Worm (Caenorhabditis elegans): ENCODE results near the gene C54E4.1.

The C54E4.1 gene

ce11 chrIV:2137478-2137877, 37.9 kb upstream of the C54E4.1 start:
- no peak for TF ChIP-seq nhr-25 (tag; optimal IDR thresholded peaks at IDR 0.05)
- TF ChIP-seq lsy-2 (tag; optimal IDR thresholded peaks at IDR 0.05) = no peak
- TF ChIP-seq Y55F3AM.14 (GFP tag; optimal IDR thresholded peaks at IDR 0.05) = no peak
- no peak for TF ChIP-seq dmd-4 (tag; optimal IDR thresholded peaks at IDR 0.05)
- TF ChIP-seq fos-1 (tag; optimal IDR thresholded peaks at IDR 0.05) = no peak
- no peak for TF ChIP-seq ama-1 (optimal IDR thresholded peaks at IDR 0.05)
- TF ChIP-seq sma-3 (GFP tag; optimal IDR thresholded peaks at IDR 0.05) = no peak
- no peak for TF ChIP-seq sma-9 (GFP tag; optimal IDR thresholded peaks at IDR 0.05)
- no peak for TF ChIP-seq sma-9 (tag; optimal IDR thresholded peaks at IDR 0.05)
- no peak for TF ChIP-seq nhr-23 (tag; optimal IDR thresholded peaks at IDR 0.05)
- no peak for TF ChIP-seq C34F6.9 (tag; optimal IDR thresholded peaks at IDR 0.05)
- no peak for TF ChIP-seq skn-1 (tag; optimal IDR thresholded peaks at IDR 0.05)
- TF ChIP-seq nhr-237 (tag; optimal IDR thresholded peaks at IDR 0.05) = no peak
- TF ChIP-seq lin-11 (tag; optimal IDR thresholded peaks at IDR 0.05) = no peak

DNA sequence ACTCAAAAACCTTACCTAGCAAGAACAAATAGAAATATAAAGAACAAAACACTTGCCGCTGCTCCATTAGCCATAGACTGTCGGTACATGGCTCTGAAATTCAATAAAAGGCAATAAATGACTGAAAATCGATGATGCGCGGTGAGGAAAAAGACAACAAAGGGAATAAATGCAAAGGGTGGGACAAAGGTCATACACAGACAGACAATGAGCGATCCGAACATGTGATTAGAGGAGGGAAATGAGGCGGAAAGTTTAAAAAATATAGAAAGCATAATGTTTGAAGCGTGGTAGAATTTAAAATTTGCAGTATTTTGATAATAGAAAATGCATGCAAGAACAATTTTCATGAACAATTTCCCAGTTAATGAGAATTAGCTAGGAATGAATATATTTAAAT, 34.8 kb upstream of the C54E4.1 start, which contains the start of gene C54E4.12:
Gene C54E4.12 (minus strand): TSS at position 101 of the 400 bp plus-strand sequence.
- TF ChIP-seq nhr-6 (tag; optimal IDR thresholded peaks at IDR 0.05) (no peak), ceh-16 (tag; optimal IDR thresholded peaks at IDR 0.05) (no peak), ZK546.5 (tag; optimal IDR thresholded peaks at IDR 0.05) (no peak), lsy-2 (tag; optimal IDR thresholded peaks at IDR 0.05) (no peak), sem-4 (tag; optimal IDR thresholded peaks at IDR 0.05) (no peak), gmeb-1 (tag; optimal IDR thresholded peaks at IDR 0.05) (no peak), lin-13 (GFP tag; optimal IDR thresholded peaks at IDR 0.05) (no peak), lin-11 (tag; optimal IDR thresholded peaks at IDR 0.05) (no peak), alr-1 (tag; optimal IDR thresholded peaks at IDR 0.05) (no peak)

- no peak for TF ChIP-seq gmeb-1 (tag; optimal IDR thresholded peaks at IDR 0.05)
- TF ChIP-seq lin-39 (tag; optimal IDR thresholded peaks at IDR 0.05) = no peak
- no peak for TF ChIP-seq nhr-21 (tag; optimal IDR thresholded peaks at IDR 0.05)
- TF ChIP-seq aly-2 (tag; optimal IDR thresholded peaks at IDR 0.05) = no peak
- no peak for TF ChIP-seq nhr-12 (tag; optimal IDR thresholded peaks at IDR 0.05)
- no peak for TF ChIP-seq ama-1 (optimal IDR thresholded peaks at IDR 0.05)
- TF ChIP-seq egl-27 (tag; optimal IDR thresholded peaks at IDR 0.05) = no peak
- TF ChIP-seq skn-1 (tag; optimal IDR thresholded peaks at IDR 0.05) = no peak
- TF ChIP-seq nhr-10 (tag; optimal IDR thresholded peaks at IDR 0.05) = no peak
- TF ChIP-seq nhr-25 (tag; optimal IDR thresholded peaks at IDR 0.05) = no peak
- TF ChIP-seq ztf-4 (tag; optimal IDR thresholded peaks at IDR 0.05) = no peak
- TF ChIP-seq fos-1 (tag; optimal IDR thresholded peaks at IDR 0.05) = no peak
- no peak for TF ChIP-seq ZK546.5 (tag; optimal IDR thresholded peaks at IDR 0.05)
- TF ChIP-seq nhr-11 (tag; optimal IDR thresholded peaks at IDR 0.05) = no peak
Measured at ce11 chrIV:2142320-2142719, 33.1 kb upstream of the C54E4.1 start.

ce11 chrIV:2149247-2149756, 26.1 kb upstream of the C54E4.1 start, which contains the start of gene C54E4.5:
C54E4.5 (minus strand) TSS chrIV:2149297.
- TF ChIP-seq R02D3.7 (tag; optimal IDR thresholded peaks at IDR 0.05) = no peak
- TF ChIP-seq elt-1 (tag; optimal IDR thresholded peaks at IDR 0.05) = no peak
- peak; percentile 44 for TF ChIP-seq blmp-1 (tag; optimal IDR thresholded peaks at IDR 0.05; ENCODE audit: insufficient read depth)
- peak; percentile 38 for TF ChIP-seq gmeb-1 (tag; optimal IDR thresholded peaks at IDR 0.05)
- no peak for TF ChIP-seq ZK546.5 (tag; optimal IDR thresholded peaks at IDR 0.05)
- TF ChIP-seq Y55F3AM.14 (GFP tag; optimal IDR thresholded peaks at IDR 0.05) = no peak
- TF ChIP-seq egl-27 (tag; optimal IDR thresholded peaks at IDR 0.05) = peak; percentile 54
- no peak for TF ChIP-seq snpc-4 (tag; optimal IDR thresholded peaks at IDR 0.05)
- no peak for TF ChIP-seq mdl-1 (tag; optimal IDR thresholded peaks at IDR 0.05)
- TF ChIP-seq sma-9 (GFP tag; optimal IDR thresholded peaks at IDR 0.05) = peak; percentile 80
- no peak for TF ChIP-seq sma-9 (tag; optimal IDR thresholded peaks at IDR 0.05)
- peak; percentile 6 for TF ChIP-seq crh-2 (tag; optimal IDR thresholded peaks at IDR 0.05)
- peak; percentile 52 for TF ChIP-seq sma-3 (GFP tag; optimal IDR thresholded peaks at IDR 0.05)
- TF ChIP-seq ceh-16 (tag; optimal IDR thresholded peaks at IDR 0.05) = peak; percentile 3
- TF ChIP-seq nhr-21 (tag; optimal IDR thresholded peaks at IDR 0.05) = peak; percentile 53
- no peak for TF ChIP-seq skn-1 (tag; optimal IDR thresholded peaks at IDR 0.05)
- no peak for TF ChIP-seq nhr-11 (tag; optimal IDR thresholded peaks at IDR 0.05)
- no peak for TF ChIP-seq ztf-1 (GFP tag; conservative IDR thresholded peaks at IDR 0.05)
- TF ChIP-seq nhr-25 (tag; optimal IDR thresholded peaks at IDR 0.05) = peak; percentile 70
- TF ChIP-seq fos-1 (tag; optimal IDR thresholded peaks at IDR 0.05) = no peak
